Worm (Caenorhabditis elegans) whole organism, mixed stage, embryonic: ENCODE data around the gene srbc-33.

Source experiments
- M03D4.4 ChIP-seq: sonication (generic microtip); optimal IDR thresholded peaks from 2 replicates; lab custom pipeline; 2017; ENCODE audit warnings: mild to moderate bottlenecking, missing genetic modification characterization, missing compliant biosample characterization
- bed-3 ChIP-seq: fragments of 200-800 bp; sonication (Bioruptor generic); optimal IDR thresholded peaks from 3 replicates; lab custom pipeline; 2018; ENCODE audit warnings: mild to moderate bottlenecking, missing genetic modification characterization, moderate library complexity, missing compliant biosample characterization
- ceh-43 ChIP-seq: fragments of 200-800 bp; sonication (Bioruptor generic); optimal IDR thresholded peaks from 2 replicates; lab custom pipeline; 2018; ENCODE audit warnings: mild to moderate bottlenecking, missing genetic modification characterization, moderate library complexity, missing compliant biosample characterization
- ces-1 ChIP-seq: fragments of 150-350 bp; optimal IDR thresholded peaks from 2 replicates; lab custom pipeline; 2014; ENCODE audit warnings: missing biosample characterization, missing genetic modification reagents, missing genetic modification characterization
- cnd-1 ChIP-seq: fragments of 200-800 bp; sonication (Bioruptor generic); optimal IDR thresholded peaks from 2 replicates; lab custom pipeline; 2018; ENCODE audit warnings: mild to moderate bottlenecking, missing genetic modification characterization, missing compliant biosample characterization
- drap-1 ChIP-seq: fragments of 200-800 bp; sonication (Bioruptor generic); optimal IDR thresholded peaks from 3 replicates; lab custom pipeline; 2018; ENCODE audit warnings: mild to moderate bottlenecking, missing genetic modification characterization, missing compliant biosample characterization
- flh-1 ChIP-seq: fragments of 200-800 bp; sonication (Bioruptor generic); optimal IDR thresholded peaks from 2 replicates; lab custom pipeline; 2018; ENCODE audit warnings: mild to moderate bottlenecking, missing genetic modification characterization, moderate library complexity, missing compliant biosample characterization
- ham-2 ChIP-seq: fragments of 200-800 bp; sonication (Bioruptor generic); optimal IDR thresholded peaks from 2 replicates; lab custom pipeline; 2018; ENCODE audit warnings: mild to moderate bottlenecking, missing genetic modification characterization, missing compliant biosample characterization
- hlh-1 ChIP-seq: fragments of 150-350 bp; optimal IDR thresholded peaks from 2 replicates; lab custom pipeline; 2014; ENCODE audit warnings: missing biosample characterization, missing genetic modification reagents, missing genetic modification characterization
- lin-13 ChIP-seq: fragments of 150-350 bp; optimal IDR thresholded peaks from 2 replicates; lab custom pipeline; 2014; ENCODE audit warnings: missing biosample characterization, missing genetic modification characterization
- lin-32 ChIP-seq: fragments of 200-800 bp; sonication (Bioruptor generic); optimal IDR thresholded peaks from 2 replicates; lab custom pipeline; 2018; ENCODE audit warnings: mild to moderate bottlenecking, missing genetic modification characterization, missing compliant biosample characterization
- mab-5 ChIP-seq: fragments of 150-350 bp; optimal IDR thresholded peaks from 2 replicates; lab custom pipeline; 2014; ENCODE audit warnings: missing biosample characterization, missing genetic modification characterization
- mep-1 ChIP-seq: fragments of 150-350 bp; optimal IDR thresholded peaks from 2 replicates; lab custom pipeline; 2017; ENCODE audit warnings: missing biosample characterization, missing genetic modification reagents, missing genetic modification characterization, inconsistent platforms
- mls-2 ChIP-seq: sonication (generic microtip); optimal IDR thresholded peaks from 2 replicates; lab custom pipeline; 2016; ENCODE audit warnings: mild to moderate bottlenecking, missing genetic modification characterization, moderate library complexity, missing compliant biosample characterization
- nhr-12 ChIP-seq: fragments of 150-350 bp; optimal IDR thresholded peaks from 2 replicates; lab custom pipeline; 2014; ENCODE audit warnings: missing biosample characterization, missing genetic modification characterization
- nhr-2 ChIP-seq: fragments of 150-350 bp; optimal IDR thresholded peaks from 2 replicates; lab custom pipeline; 2014; ENCODE audit warnings: missing biosample characterization, missing genetic modification characterization
- nhr-237 ChIP-seq: fragments of 150-350 bp; optimal IDR thresholded peaks from 2 replicates; lab custom pipeline; 2014; ENCODE audit warnings: missing biosample characterization, missing genetic modification characterization
- nhr-28 ChIP-seq: fragments of 150-350 bp; optimal IDR thresholded peaks from 2 replicates; lab custom pipeline; 2014; ENCODE audit warnings: missing biosample characterization, missing genetic modification characterization
- pha-4 ChIP-seq: fragments of 150-350 bp; optimal IDR thresholded peaks from 2 replicates; lab custom pipeline; 2018; ENCODE audit warnings: missing biosample characterization, missing genetic modification reagents, missing genetic modification characterization
- sem-2 ChIP-seq: fragments of 200-800 bp; sonication (Bioruptor generic); optimal IDR thresholded peaks from 2 replicates; lab custom pipeline; 2018; ENCODE audit warnings: mild to moderate bottlenecking, missing genetic modification characterization, missing compliant biosample characterization
- sptf-1 ChIP-seq: sonication (generic microtip); optimal IDR thresholded peaks from 2 replicates; lab custom pipeline; 2017; ENCODE audit warnings: mild to moderate bottlenecking, missing genetic modification characterization, moderate library complexity, missing compliant biosample characterization
- unc-120 ChIP-seq: sonication (generic microtip); optimal IDR thresholded peaks from 2 replicates; lab custom pipeline; 2017; ENCODE audit warnings: missing genetic modification characterization, missing compliant biosample characterization; ENCODE audit not compliant: poor library complexity, severe bottlenecking
- zip-8 ChIP-seq: fragments of 150-350 bp; optimal IDR thresholded peaks from 2 replicates; lab custom pipeline; 2014; ENCODE audit warnings: missing biosample characterization, missing genetic modification characterization
- ztf-11 ChIP-seq: fragments of 150-350 bp; optimal IDR thresholded peaks from 2 replicates; lab custom pipeline; 2014; ENCODE audit warnings: missing biosample characterization, missing genetic modification characterization

The srbc-33 gene

ce11 chrV:3464897-3465296 lies 19.7 kb downstream of the srbc-33 start:
- no peak for TF ChIP-seq bed-3 (GFP tag; lab: Kevin White, UChicago)

ce11 chrV:3463514-3463913 lies 21.1 kb downstream of the srbc-33 start, which contains the start of gene slc-28.1:
slc-28.1 (plus strand) TSS chrV:3463814.
- TF ChIP-seq hlh-1 (tag; lab: Kevin White, UChicago) (no peak), ham-2 (GFP tag; lab: Kevin White, UChicago) (no peak), ceh-43 (GFP tag; lab: Kevin White, UChicago) (no peak), nhr-2 (tag; lab: Kevin White, UChicago) (no peak), lin-13 (tag; lab: Kevin White, UChicago) (no peak), sem-2 (GFP tag; lab: Kevin White, UChicago) (no peak), zip-8 (tag; lab: Kevin White, UChicago) (no peak), drap-1 (GFP tag; lab: Kevin White, UChicago) (no peak)

- TF ChIP-seq flh-1 (GFP tag; lab: Kevin White, UChicago) (no peak), ces-1 (GFP tag; lab: Kevin White, UChicago) (no peak), mep-1 (no peak), drap-1 (GFP tag; lab: Kevin White, UChicago) (no peak), unc-120 (tag; lab: Kevin White, UChicago) (no peak), nhr-12 (no peak), lin-32 (GFP tag; lab: Kevin White, UChicago) (no peak), M03D4.4 (tag; lab: Kevin White, UChicago) (no peak), nhr-237 (tag; lab: Kevin White, UChicago) (no peak), sem-2 (GFP tag; lab: Kevin White, UChicago) (no peak), mab-5 (no peak)
Observed at ce11 chrV:3459919-3460318, 24.7 kb downstream of the srbc-33 start, which contains the start of gene slc-28.2. slc-28.2 (plus strand) TSS chrV:3460219.

- peak; percentile 93 for TF ChIP-seq ces-1 (GFP tag; lab: Kevin White, UChicago)
- no peak for TF ChIP-seq nhr-28 (tag; lab: Kevin White, UChicago)
Observed at ce11 chrV:3455135-3455747, 29.4 kb downstream of the srbc-33 start.

- TF ChIP-seq mls-2 (tag; lab: Kevin White, UChicago) = no peak
- TF ChIP-seq lin-13 (tag; lab: Kevin White, UChicago) = peak; percentile 32
- peak; percentile 76 for TF ChIP-seq hlh-1 (tag; lab: Kevin White, UChicago)
- no peak for TF ChIP-seq drap-1 (GFP tag; lab: Kevin White, UChicago)
- TF ChIP-seq ces-1 (GFP tag; lab: Kevin White, UChicago) = peak; percentile 93
- TF ChIP-seq nhr-28 (tag; lab: Kevin White, UChicago) = no peak
- peak; percentile 44 for TF ChIP-seq cnd-1
Observed at ce11 chrV:3454620-3455019, 30.0 kb downstream of the srbc-33 start.

ce11 chrV:3452489-3452888 lies 32.1 kb downstream of the srbc-33 start:
- TF ChIP-seq ceh-43 (GFP tag; lab: Kevin White, UChicago) (no peak), ces-1 (GFP tag; lab: Kevin White, UChicago) (peak; percentile 94)

ce11 chrV:3451646-3452045 lies 33.0 kb downstream of the srbc-33 start:
- TF ChIP-seq M03D4.4 (tag; lab: Kevin White, UChicago) = no peak
- TF ChIP-seq ces-1 (GFP tag; lab: Kevin White, UChicago) = peak; percentile 92

- TF ChIP-seq hlh-1 (tag; lab: Kevin White, UChicago) (no peak), ceh-43 (GFP tag; lab: Kevin White, UChicago) (no peak), mep-1 (no peak), cnd-1 (no peak), mab-5 (no peak), sptf-1 (tag; lab: Kevin White, UChicago) (peak; percentile 7), pha-4 (tag; lab: Kevin White, UChicago) (no peak), sem-2 (GFP tag; lab: Kevin White, UChicago) (no peak), ztf-11 (tag; lab: Kevin White, UChicago) (no peak)
- TF ChIP-seq, all 35 proteins: peak for 1
Observed at ce11 chrV:3450351-3450750, 34.3 kb downstream of the srbc-33 start.
